Fruit fly (Drosophila melanogaster): ENCODE measurements around the gene CG9175.

Gene CG9175

DNA sequence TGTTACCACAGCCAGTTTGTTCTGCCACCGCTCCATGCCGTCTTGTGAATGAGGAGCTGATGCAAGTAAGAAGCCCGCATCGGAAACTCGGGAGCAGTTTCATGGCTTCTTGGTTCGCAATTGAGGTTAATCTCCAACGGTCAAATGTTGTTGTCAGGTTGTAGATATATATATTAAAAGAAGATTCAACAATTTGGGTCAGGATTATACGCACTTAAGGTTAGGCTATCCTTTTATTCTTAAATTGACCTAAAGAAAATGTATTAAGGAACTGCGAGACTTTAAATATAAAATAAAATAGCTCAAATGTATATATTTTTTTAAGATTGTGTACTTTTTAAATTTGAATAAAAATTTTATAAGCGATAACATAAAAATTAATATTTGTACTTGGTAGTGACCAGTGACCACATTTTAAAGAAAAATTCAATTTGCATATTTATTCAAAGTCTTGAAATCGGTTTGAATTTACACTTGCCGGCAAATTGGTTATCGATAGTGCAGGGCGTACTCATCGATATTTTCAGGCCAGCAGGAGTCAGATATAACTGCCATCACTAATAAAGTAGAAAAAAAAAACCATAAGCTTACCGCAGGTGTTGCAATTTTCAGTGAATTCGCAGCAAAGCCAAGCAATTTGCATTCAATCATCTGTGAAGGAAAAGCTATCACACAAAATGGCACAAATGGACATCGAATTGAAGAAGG, 30.1 kb downstream of the CG9175 start, which contains the start of the genes CG9150 and Pfdn1 (continued):
- TF ChIP-seq CG15696 (tag; optimal IDR thresholded peaks at IDR 0.05) (no peak), hb (GFP tag; IDR thresholded peaks at IDR 0.05; ENCODE audit: partially characterized antibody) (peak; percentile 60; the same call in 2 of the 3 replicates), Dad (GFP tag; optimal IDR thresholded peaks at IDR 0.05) (no peak), CG6765 (GFP tag; optimal IDR thresholded peaks at IDR 0.05) (no peak), kah (GFP tag; optimal IDR thresholded peaks at IDR 0.05) (no peak), CG4617 (GFP tag; optimal IDR thresholded peaks at IDR 0.05; ENCODE audit: borderline replicate concordance) (peak; percentile 61), corto (GFP tag; optimal IDR thresholded peaks at IDR 0.05) (no peak), ash1 (GFP tag; optimal IDR thresholded peaks at IDR 0.05) (no peak), C15 (GFP tag; IDR thresholded peaks at IDR 0.05) (no peak), Dek (tag; optimal IDR thresholded peaks at IDR 0.05) (no peak), CG14710 (tag; optimal IDR thresholded peaks at IDR 0.05) (peak; percentile 45), CG17912 (GFP tag; optimal IDR thresholded peaks at IDR 0.05) (no peak), Dref (GFP tag; IDR thresholded peaks at IDR 0.05) (peak; percentile 95), D (optimal IDR thresholded peaks at IDR 0.05) (no peak), D (GFP tag; optimal IDR thresholded peaks at IDR 0.05) (no peak), YL-1 (GFP tag; optimal IDR thresholded peaks at IDR 0.05) (peak; percentile 69), prd (optimal IDR thresholded peaks at IDR 0.05) (no peak), prd (GFP tag; IDR thresholded peaks at IDR 0.05) (no peak), Doc3 (GFP tag; IDR thresholded peaks at IDR 0.05; ENCODE audit: partially characterized antibody) (peak; percentile 85), chm (GFP tag; IDR thresholded peaks at IDR 0.05) (no peak), CG16813 (GFP tag; IDR thresholded peaks at IDR 0.05; ENCODE audit: partially characterized antibody) (peak; percentile 87), Max (GFP tag; optimal IDR thresholded peaks at IDR 0.05) (no peak), CG6654 (GFP tag; optimal IDR thresholded peaks at IDR 0.05) (no peak), CG10462 (GFP tag; optimal IDR thresholded peaks at IDR 0.05) (no peak), Taf1 (GFP tag; IDR thresholded peaks at IDR 0.05) (no peak), gsb-n (tag; optimal IDR thresholded peaks at IDR 0.05) (no peak), tap (tag; optimal IDR thresholded peaks at IDR 0.05) (no peak), Hr51 (GFP tag; optimal IDR thresholded peaks at IDR 0.05) (no peak), hbn (GFP tag; IDR thresholded peaks at IDR 0.05; ENCODE audit: partially characterized antibody) (peak; percentile 90), sima (GFP tag; optimal IDR thresholded peaks at IDR 0.05) (no peak), sob (GFP tag; IDR thresholded peaks at IDR 0.05) (peak; percentile 10; the same call in 1 of the 2 replicates), CG10366 (GFP tag; IDR thresholded peaks at IDR 0.05) (no peak), CG1024 (GFP tag; IDR thresholded peaks at IDR 0.05) (no peak), h (optimal IDR thresholded peaks at IDR 0.05) (no peak), CG12299 (tag; optimal IDR thresholded peaks at IDR 0.05) (no peak), Myb (GFP tag; optimal IDR thresholded peaks at IDR 0.05) (peak; percentile 68), Tbp (GFP tag; optimal IDR thresholded peaks at IDR 0.05) (no peak), oc (tag; optimal IDR thresholded peaks at IDR 0.05) (no peak), Hr3 (GFP tag; optimal IDR thresholded peaks at IDR 0.05) (no peak), CG18764 (GFP tag; optimal IDR thresholded peaks at IDR 0.05) (no peak), E2f1 (GFP tag; IDR thresholded peaks at IDR 0.05) (no peak), Opbp (GFP tag; IDR thresholded peaks at IDR 0.05; ENCODE audit: partially characterized antibody) (peak; percentile 89), aop (GFP tag; IDR thresholded peaks at IDR 0.05) (no peak), Gsc (GFP tag; IDR thresholded peaks at IDR 0.05) (no peak), CG10979 (tag; optimal IDR thresholded peaks at IDR 0.05) (no peak), CG9727 (GFP tag; optimal IDR thresholded peaks at IDR 0.05) (no peak), Camta (GFP tag; optimal IDR thresholded peaks at IDR 0.05) (no peak), pb (GFP tag; optimal IDR thresholded peaks at IDR 0.05) (no peak), CG1233 (GFP tag; optimal IDR thresholded peaks at IDR 0.05) (no peak), inv (GFP tag; IDR thresholded peaks at IDR 0.05; ENCODE audit: partially characterized antibody) (peak; percentile 80), ham (GFP tag; IDR thresholded peaks at IDR 0.05) (no peak)
